Fruit fly (Drosophila melanogaster) whole organism, pupa: Measurements from ENCODE around the gene CG1024.

ENCODE experiments used
- CG10348 ChIP-seq: fragments of 200-800 bp; sonication (Bioruptor generic); IDR thresholded peaks from 2 replicates; pipeline ENCODE4 v1.3.6; 2022; ENCODE audit warnings: missing biosample characterization, missing genetic modification characterization
- CG12605 ChIP-seq: fragments of 200-800 bp; sonication (Bioruptor generic); IDR thresholded peaks from 2 replicates; pipeline ENCODE4 v1.3.6; 2022; ENCODE audit warnings: missing biosample characterization, missing genetic modification characterization
- CG13204 ChIP-seq: fragments of 200-800 bp; sonication (Bioruptor generic); optimal IDR thresholded peaks from 2 replicates; lab custom pipeline; 2018; ENCODE audit warnings: missing biosample characterization, mild to moderate bottlenecking, missing genetic modification characterization, moderate library complexity
- CG14655 ChIP-seq: fragments of 200-800 bp; sonication (Bioruptor generic); optimal IDR thresholded peaks from 3 replicates; lab custom pipeline; 2017; ENCODE audit warnings: mild to moderate bottlenecking, missing biosample characterization, missing genetic modification reagents, missing genetic modification characterization
- CG34367 ChIP-seq: fragments of 200-800 bp; sonication (Bioruptor generic); optimal IDR thresholded peaks from 2 replicates; lab custom pipeline; 2018; ENCODE audit warnings: missing biosample characterization, mild to moderate bottlenecking, missing genetic modification characterization
- CG4496 ChIP-seq: fragments of 200-800 bp; sonication (Bioruptor generic); IDR thresholded peaks from 3 replicates; pipeline ENCODE4 v1.3.6; 2022; ENCODE audit warnings: missing biosample characterization, missing genetic modification characterization
- CG9948 ChIP-seq: fragments of 200-800 bp; sonication (Bioruptor generic); optimal IDR thresholded peaks from 2 replicates; lab custom pipeline; 2018; ENCODE audit warnings: missing biosample characterization, mild to moderate bottlenecking, missing genetic modification characterization, moderate library complexity
- EcR ChIP-seq: fragments of 200-800 bp; sonication (Bioruptor generic); optimal IDR thresholded peaks from 3 replicates; lab custom pipeline; 2019; ENCODE audit warnings: missing biosample characterization, missing genetic modification characterization, mild to moderate bottlenecking, moderate library complexity, missing genetic modification reagents
- Ets98B ChIP-seq: fragments of 200-800 bp; sonication (Bioruptor generic); IDR thresholded peaks from 2 replicates; pipeline ENCODE4 v1.3.6; 2022; ENCODE audit warnings: missing biosample characterization, missing genetic modification characterization
- Pif1A ChIP-seq: fragments of 200-800 bp; sonication (Bioruptor generic); optimal IDR thresholded peaks from 3 replicates; lab custom pipeline; 2016; ENCODE audit warnings: missing biosample characterization, missing genetic modification characterization
- Pif1B ChIP-seq: fragments of 200-800 bp; sonication (Bioruptor generic); optimal IDR thresholded peaks from 3 replicates; lab custom pipeline; 2016; ENCODE audit warnings: missing biosample characterization, missing genetic modification characterization
- Snoo ChIP-seq: fragments of 200-800 bp; sonication (Bioruptor generic); optimal IDR thresholded peaks from 3 replicates; lab custom pipeline; 2017; ENCODE audit warnings: missing biosample characterization, mild to moderate bottlenecking, missing genetic modification characterization, inconsistent platforms
- fd96Ca ChIP-seq: fragments of 200-800 bp; sonication (Bioruptor generic); IDR thresholded peaks from 3 replicates; pipeline ENCODE4 v1.3.6; 2022; ENCODE audit warnings: missing biosample characterization, missing genetic modification characterization

DNA sequence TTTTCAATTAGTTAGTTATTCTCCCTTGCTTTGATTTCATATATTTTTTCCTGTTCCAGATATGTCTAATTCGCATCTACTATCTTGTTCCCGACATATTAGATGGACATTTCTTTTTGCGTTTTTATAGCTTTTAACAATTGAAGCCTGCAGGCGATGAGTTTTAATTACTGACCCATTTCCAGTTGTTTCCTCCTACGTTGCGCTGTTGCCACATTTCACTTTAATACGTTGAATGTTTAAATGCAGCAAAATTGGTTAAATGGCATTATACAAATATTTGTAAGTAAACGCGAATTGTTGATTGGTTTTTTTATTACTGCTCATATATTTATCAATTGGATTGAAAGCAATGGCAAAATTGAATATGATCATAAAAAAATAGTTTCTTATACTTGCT is 48.8 kb upstream of the CG1024 start:
- no peak for TF ChIP-seq Snoo (tag; lab: Kevin White, UChicago)
- TF ChIP-seq Pif1A (GFP tag; lab: Kevin White, UChicago), result no peak
- TF ChIP-seq CG34367 (tag; lab: Kevin White, UChicago), result no peak
- TF ChIP-seq Ets98B (GFP tag; lab: Robert Waterston, UW), result no peak
- no peak for TF ChIP-seq EcR (GFP tag; lab: Kevin White, UChicago)
- TF ChIP-seq CG10348 (GFP tag; lab: Robert Waterston, UW), result no peak
- TF ChIP-seq CG9948, result no peak
- TF ChIP-seq CG12605 (GFP tag; lab: Robert Waterston, UW), result no peak
- TF ChIP-seq CG14655 (GFP tag; lab: Kevin White, UChicago), result no peak
- no peak for TF ChIP-seq CG13204 (GFP tag; lab: Kevin White, UChicago)
- no peak for TF ChIP-seq fd96Ca
- TF ChIP-seq CG4496 (GFP tag; lab: Robert Waterston, UW), result no peak
- TF ChIP-seq Pif1B (GFP tag; lab: Kevin White, UChicago), result no peak
